Fruit fly (Drosophila melanogaster) whole organism, embryonic: ENCODE results near the gene Trxr1.

Experiments used
- CG10462 ChIP-seq: fragments of 200-800 bp; sonication (Bioruptor generic); optimal IDR thresholded peaks from 2 replicates; lab custom pipeline; 2016; ENCODE audit warnings: missing biosample characterization, missing genetic modification characterization
- CG15479 ChIP-seq: fragments of 200-800 bp; sonication (Bioruptor generic); optimal IDR thresholded peaks from 3 replicates; lab custom pipeline; 2019; ENCODE audit warnings: missing biosample characterization, mild to moderate bottlenecking, missing genetic modification characterization, moderate library complexity
- CG15601 ChIP-seq: fragments of 200-800 bp; sonication (Bioruptor generic); optimal IDR thresholded peaks from 3 replicates; lab custom pipeline; 2019; ENCODE audit warnings: missing biosample characterization, mild to moderate bottlenecking, missing genetic modification characterization, moderate library complexity
- CG18764 ChIP-seq: fragments of 200-800 bp; sonication (Bioruptor generic); optimal IDR thresholded peaks from 3 replicates; lab custom pipeline; 2016; ENCODE audit warnings: missing biosample characterization, missing genetic modification characterization
- CG8924 ChIP-seq: fragments of 200-800 bp; optimal IDR thresholded peaks from 3 replicates; lab custom pipeline; 2019; ENCODE audit warnings: missing biosample characterization, mild to moderate bottlenecking, missing genetic modification characterization, moderate library complexity
- D19A ChIP-seq: fragments of 200-800 bp; optimal IDR thresholded peaks from 3 replicates; lab custom pipeline; 2019; ENCODE audit warnings: missing biosample characterization, mild to moderate bottlenecking, missing genetic modification characterization, moderate library complexity
- Eip74EF ChIP-seq, 2 experiments: fragments of 200-800 bp in 1 of 2; fragments of >200 bp in 1 of 2; sonication (Bioruptor generic) in 1 of 2; optimal IDR thresholded peaks; 2 replicates each; lab custom pipeline; 2017 to 2019; ENCODE audit warnings: missing biosample characterization in 2 of 2, missing genetic modification characterization in 2 of 2, mild to moderate bottlenecking in 1 of 2, moderate library complexity in 1 of 2
- Hr78 ChIP-seq, 2 experiments: fragments of 200-800 bp in 1 of 2; fragments of >200 bp in 1 of 2; sonication (Bioruptor generic) in 1 of 2; optimal IDR thresholded peaks; 2 replicates each; lab custom pipeline; 2017 to 2019; ENCODE audit warnings: missing biosample characterization in 2 of 2, missing genetic modification characterization in 2 of 2, mild to moderate bottlenecking in 1 of 2, moderate library complexity in 1 of 2
- Kr ChIP-seq: fragments of 200-800 bp; sonication (Bioruptor generic); optimal IDR thresholded peaks from 2 replicates; lab custom pipeline; 2017; ENCODE audit warnings: missing biosample characterization, mild to moderate bottlenecking, missing genetic modification characterization
- Six4 ChIP-seq: fragments of 200-800 bp; sonication (Bioruptor generic); optimal IDR thresholded peaks from 2 replicates; lab custom pipeline; 2016; ENCODE audit warnings: missing biosample characterization, missing genetic modification characterization
- Sox100B ChIP-seq: fragments of 200-800 bp; sonication (Bioruptor generic); optimal IDR thresholded peaks from 3 replicates; lab custom pipeline; 2018; ENCODE audit warnings: missing biosample characterization, mild to moderate bottlenecking, missing genetic modification characterization
- dmrt11E ChIP-seq: fragments of 200-800 bp; sonication (Bioruptor generic); optimal IDR thresholded peaks from 3 replicates; lab custom pipeline; 2018; ENCODE audit warnings: missing biosample characterization, mild to moderate bottlenecking, missing genetic modification characterization, moderate library complexity
- eve ChIP-seq, 2 experiments: fragments of >200 bp; optimal IDR thresholded peaks; 2 replicates each; lab custom pipeline; 2017; ENCODE audit warnings: missing biosample characterization in 2 of 2, missing genetic modification characterization in 2 of 2
- gcm ChIP-seq: fragments of 200-800 bp; sonication (Bioruptor generic); optimal IDR thresholded peaks from 2 replicates; lab custom pipeline; 2019; ENCODE audit warnings: missing biosample characterization, mild to moderate bottlenecking, missing genetic modification characterization, moderate library complexity
- gem ChIP-seq: fragments of 200-800 bp; sonication (Bioruptor generic); optimal IDR thresholded peaks from 2 replicates; lab custom pipeline; 2019; ENCODE audit warnings: missing biosample characterization, mild to moderate bottlenecking, missing genetic modification characterization, moderate library complexity
- gsb-n ChIP-seq: fragments of 200-800 bp; sonication (Bioruptor generic); optimal IDR thresholded peaks from 3 replicates; lab custom pipeline; 2018; ENCODE audit warnings: missing biosample characterization, mild to moderate bottlenecking, missing genetic modification characterization
- jing ChIP-seq: fragments of 200-800 bp; sonication (Bioruptor generic); optimal IDR thresholded peaks from 2 replicates; lab custom pipeline; 2018; ENCODE audit warnings: missing biosample characterization, mild to moderate bottlenecking, missing genetic modification characterization
- kni ChIP-seq: fragments of 200-800 bp; sonication (Bioruptor generic); optimal IDR thresholded peaks from 3 replicates; lab custom pipeline; 2017; ENCODE audit warnings: mild to moderate bottlenecking, missing biosample characterization, missing genetic modification reagents, missing genetic modification characterization
- pros ChIP-seq: fragments of 200-800 bp; sonication (Bioruptor generic); optimal IDR thresholded peaks from 3 replicates; lab custom pipeline; 2019; ENCODE audit warnings: missing biosample characterization, mild to moderate bottlenecking, missing genetic modification characterization, moderate library complexity
- sens ChIP-seq: fragments of 200-800 bp; sonication (Bioruptor generic); peaks from one replicate; lab custom pipeline; 2016; ENCODE audit warnings: missing biosample characterization, missing genetic modification characterization
- sqz ChIP-seq: fragments of 200-800 bp; sonication (Bioruptor generic); optimal IDR thresholded peaks from 3 replicates; lab custom pipeline; 2018; ENCODE audit warnings: missing biosample characterization, mild to moderate bottlenecking, missing genetic modification characterization
- tap ChIP-seq: fragments of 200-800 bp; optimal IDR thresholded peaks from 3 replicates; lab custom pipeline; 2019; ENCODE audit warnings: missing biosample characterization, mild to moderate bottlenecking, missing genetic modification characterization, moderate library complexity
- twi ChIP-seq: fragments of 200-800 bp; optimal IDR thresholded peaks from 2 replicates; lab custom pipeline; 2019; ENCODE audit warnings: missing biosample characterization, mild to moderate bottlenecking, missing genetic modification characterization, moderate library complexity

The Trxr1 gene

dm6 chrX:8295338-8296206 is 53.2 kb downstream of the Trxr1 start:
- peak; percentile 85 for TF ChIP-seq Sox100B (GFP tag; lab: Kevin White, UChicago)
- peak; percentile 97 for TF ChIP-seq sqz (GFP tag; lab: Kevin White, UChicago)
- peak; percentile 3 for TF ChIP-seq sens (GFP tag; lab: Kevin White, UChicago)
- TF ChIP-seq gsb-n (tag; lab: Kevin White, UChicago): peak; percentile 50
- TF ChIP-seq CG15601 (tag; lab: Kevin White, UChicago): peak; percentile 30
- peak in 1 of 2 experiments; percentile 68 for TF ChIP-seq Eip74EF (GFP tag; optimal IDR thresholded peaks at IDR 0.05; lab: Kevin White, UChicago)
- TF ChIP-seq tap (tag; lab: Kevin White, UChicago): peak; percentile 52
- peak; percentile 16 for TF ChIP-seq dmrt11E (tag; lab: Kevin White, UChicago)
- peak; percentile 82 for TF ChIP-seq gcm (GFP tag; lab: Kevin White, UChicago)
- peak; percentile 1 for TF ChIP-seq CG10462 (GFP tag; lab: Kevin White, UChicago)
- peak; percentile 7 for TF ChIP-seq gem (tag; lab: Kevin White, UChicago)
- peak; percentile 99 for TF ChIP-seq pros
- TF ChIP-seq CG18764 (GFP tag; lab: Kevin White, UChicago): peak; percentile 16
- peak; percentile 49 for TF ChIP-seq CG15479
- TF ChIP-seq D19A (tag; lab: Kevin White, UChicago): peak; percentile 76
- TF ChIP-seq eve (GFP tag; optimal IDR thresholded peaks at IDR 0.05; lab: Kevin White, UChicago): peak in 1 of 2 experiments; percentile 24
- TF ChIP-seq twi: peak; percentile 95
- peak; percentile 100 for TF ChIP-seq Kr (GFP tag; lab: Kevin White, UChicago)
- peak; percentile 52 for TF ChIP-seq CG8924
- peak in 1 of 2 experiments; percentile 38 for TF ChIP-seq Hr78 (GFP tag; optimal IDR thresholded peaks at IDR 0.05; lab: Kevin White, UChicago)
- peak; percentile 81 for TF ChIP-seq kni (GFP tag; lab: Kevin White, UChicago)
- TF ChIP-seq jing (GFP tag; lab: Kevin White, UChicago): peak; percentile 27
- TF ChIP-seq Six4 (GFP tag; lab: Kevin White, UChicago): peak; percentile 39
